Worm (Caenorhabditis elegans) whole organism, late embryonic: ENCODE measurements around the gene acds-10.

Experiments used
- ceh-30 ChIP-seq: fragments of 150-350 bp; optimal IDR thresholded peaks from 2 replicates; lab custom pipeline; 2014; ENCODE audit warnings: missing biosample characterization, missing genetic modification characterization
- ceh-34 ChIP-seq: sonication (generic microtip); optimal IDR thresholded peaks from 2 replicates; lab custom pipeline; 2016; ENCODE audit warnings: mild to moderate bottlenecking, missing genetic modification characterization, missing compliant biosample characterization
- dve-1 ChIP-seq: sonication (generic microtip); optimal IDR thresholded peaks from 2 replicates; lab custom pipeline; 2017; ENCODE audit warnings: antibody characterized with exemption, mild to moderate bottlenecking, missing genetic modification characterization, missing compliant biosample characterization
- elt-2 ChIP-seq: sonication (generic microtip); optimal IDR thresholded peaks from 2 replicates; lab custom pipeline; 2016; ENCODE audit warnings: missing genetic modification reagents, missing genetic modification characterization, missing compliant biosample characterization
- gmeb-2 ChIP-seq: sonication (generic microtip); optimal IDR thresholded peaks from 2 replicates; lab custom pipeline; 2016; ENCODE audit warnings: missing genetic modification characterization, inconsistent platforms, missing compliant biosample characterization
- hlh-15 ChIP-seq: sonication (generic microtip); optimal IDR thresholded peaks from 2 replicates; lab custom pipeline; 2016; ENCODE audit warnings: missing genetic modification characterization, missing compliant biosample characterization
- hlh-6 ChIP-seq: sonication (generic microtip); optimal IDR thresholded peaks from 2 replicates; lab custom pipeline; 2016; ENCODE audit warnings: missing genotype, missing genetic modification characterization, missing compliant biosample characterization
- pax-1 ChIP-seq: fragments of 150-350 bp; optimal IDR thresholded peaks from 2 replicates; lab custom pipeline; 2014; ENCODE audit warnings: missing biosample characterization, missing genetic modification characterization
- pha-4 ChIP-seq: fragments of 150-350 bp; optimal IDR thresholded peaks from 2 replicates; lab custom pipeline; 2018; ENCODE audit warnings: missing biosample characterization, missing genetic modification reagents, missing genetic modification characterization
- pqm-1 ChIP-seq: sonication (generic microtip); optimal IDR thresholded peaks from 2 replicates; lab custom pipeline; 2016; ENCODE audit warnings: missing genetic modification characterization, missing compliant biosample characterization
- tbx-2 ChIP-seq: sonication (generic microtip); optimal IDR thresholded peaks from 2 replicates; lab custom pipeline; 2016; ENCODE audit warnings: missing genetic modification characterization, missing compliant biosample characterization
- unc-42 ChIP-seq: sonication (generic microtip); optimal IDR thresholded peaks from 2 replicates; lab custom pipeline; 2016; ENCODE audit warnings: missing genotype, missing genetic modification characterization, missing compliant biosample characterization
- unc-55 ChIP-seq: sonication (generic microtip); optimal IDR thresholded peaks from 2 replicates; lab custom pipeline; 2017; ENCODE audit warnings: missing biosample characterization, missing genetic modification reagents, missing genetic modification characterization

- no peak for TF ChIP-seq hlh-6 (tag; lab: Kevin White, UChicago)
- TF ChIP-seq tbx-2 (tag; lab: Kevin White, UChicago) = no peak
- no peak for TF ChIP-seq pax-1
- no peak for TF ChIP-seq pha-4
- no peak for TF ChIP-seq unc-42
- no peak for TF ChIP-seq ceh-34 (tag; lab: Kevin White, UChicago)
- TF ChIP-seq pqm-1 (tag; lab: Kevin White, UChicago) = no peak
- no peak for TF ChIP-seq hlh-15 (tag; lab: Kevin White, UChicago)
- TF ChIP-seq elt-2 = no peak
- TF ChIP-seq unc-55 = no peak
- TF ChIP-seq gmeb-2 (tag; lab: Kevin White, UChicago) = no peak
- no peak for TF ChIP-seq ceh-30 (tag; lab: Kevin White, UChicago)
- TF ChIP-seq dve-1 (tag; lab: Kevin White, UChicago) = no peak
Measured at ce11 chrV:5716508-5716907, 31.1 kb upstream of the acds-10 start, which contains the start of gene K09H11.9.
